Fruit fly (Drosophila melanogaster) whole organism, wandering third instar larva: Measurements from ENCODE around the gene mTerf5.

Source experiments
- Abd-B ChIP-seq: fragments of >200 bp; optimal IDR thresholded peaks from 2 replicates; lab custom pipeline; 2017; ENCODE audit warnings: missing biosample characterization, missing genetic modification characterization
- CG32264 ChIP-seq: fragments of 200-800 bp; sonication (Bioruptor generic); optimal IDR thresholded peaks from 2 replicates; lab custom pipeline; 2016; ENCODE audit warnings: missing biosample characterization, missing genetic modification characterization
- CG9705 ChIP-seq: fragments of 200-800 bp; sonication (Bioruptor generic); optimal IDR thresholded peaks from 2 replicates; lab custom pipeline; 2018; ENCODE audit warnings: missing biosample characterization, mild to moderate bottlenecking, missing genetic modification characterization
- CrebA ChIP-seq: fragments of 200-800 bp; sonication (Bioruptor generic); optimal IDR thresholded peaks from 2 replicates; lab custom pipeline; 2016; ENCODE audit warnings: missing biosample characterization, mild to moderate bottlenecking, missing genetic modification characterization, borderline replicate concordance
- Dfd ChIP-seq: fragments of >200 bp; optimal IDR thresholded peaks from 2 replicates; lab custom pipeline; 2017; ENCODE audit warnings: missing biosample characterization, missing genetic modification characterization
- Dif ChIP-seq: fragments of 200-275, 200-300 bp; sonication (Bioruptor generic); optimal IDR thresholded peaks from 2 replicates; lab custom pipeline; 2018; ENCODE audit warnings: missing biosample characterization, missing genetic modification characterization; ENCODE audit not compliant: partially characterized antibody
- GATAd ChIP-seq: sonication (Bioruptor generic); optimal IDR thresholded peaks from 2 replicates; lab custom pipeline; 2016; ENCODE audit warnings: missing biosample characterization, missing genetic modification characterization
- HLH106 ChIP-seq: fragments of 200-800 bp; optimal IDR thresholded peaks from 3 replicates; lab custom pipeline; 2019; ENCODE audit warnings: missing biosample characterization, mild to moderate bottlenecking, missing genetic modification characterization, moderate library complexity
- Hnf4 ChIP-seq: fragments of 200-800 bp; sonication (Bioruptor generic); optimal IDR thresholded peaks from 2 replicates; lab custom pipeline; 2016; ENCODE audit warnings: missing biosample characterization, mild to moderate bottlenecking, missing genetic modification characterization
- Hr78 ChIP-seq: fragments of >200 bp; optimal IDR thresholded peaks from 2 replicates; lab custom pipeline; 2017; ENCODE audit warnings: missing biosample characterization, missing genetic modification characterization
- Hr83 ChIP-seq: fragments of 200-300 bp; sonication (Bioruptor generic); optimal IDR thresholded peaks from 2 replicates; lab custom pipeline; 2016; ENCODE audit warnings: missing biosample characterization, mild to moderate bottlenecking, missing genetic modification characterization, moderate library complexity; ENCODE audit not compliant: poor library complexity, severe bottlenecking
- Jra ChIP-seq: sonication (Bioruptor generic); optimal IDR thresholded peaks from 2 replicates; lab custom pipeline; 2016; ENCODE audit warnings: missing biosample characterization, missing genetic modification characterization
- Mio ChIP-seq: sonication (Bioruptor generic); optimal IDR thresholded peaks from 2 replicates; lab custom pipeline; 2016; ENCODE audit warnings: missing biosample characterization, missing genetic modification characterization
- Myc ChIP-seq: fragments of >200 bp; optimal IDR thresholded peaks from 2 replicates; lab custom pipeline; 2017
- N ChIP-seq: fragments of >200 bp; optimal IDR thresholded peaks from 2 replicates; lab custom pipeline; 2018; ENCODE audit warnings: missing biosample characterization, missing external identifiers, missing genetic modification characterization
- OdsH ChIP-seq: fragments of 200-800 bp; sonication (Bioruptor generic); optimal IDR thresholded peaks from 2 replicates; lab custom pipeline; 2016; ENCODE audit warnings: missing biosample characterization, mild to moderate bottlenecking, missing genetic modification characterization
- Rel ChIP-seq, 2 experiments: fragments of 200-800 bp; sonication (Bioruptor generic) in 1 of 2; optimal IDR thresholded peaks; 2 replicates in 1 of 2; 3 replicates in 1 of 2; lab custom pipeline; 2016 to 2019; ENCODE audit warnings: mild to moderate bottlenecking in 2 of 2, missing biosample characterization in 2 of 2, missing genetic modification characterization in 2 of 2, moderate library complexity in 1 of 2
- Sp1 ChIP-seq: fragments of 200-800 bp; sonication (Bioruptor generic); optimal IDR thresholded peaks from 3 replicates; lab custom pipeline; 2019; ENCODE audit warnings: missing biosample characterization, mild to moderate bottlenecking, missing genetic modification characterization, moderate library complexity
- Vsx2 ChIP-seq: fragments of 200-300, 225-300 bp; sonication (Bioruptor generic); optimal IDR thresholded peaks from 2 replicates; lab custom pipeline; 2018; ENCODE audit warnings: missing biosample characterization, missing genetic modification characterization; ENCODE audit not compliant: partially characterized antibody
- br ChIP-seq: fragments of 200-800 bp; sonication (Bioruptor generic); optimal IDR thresholded peaks from 2 replicates; lab custom pipeline; 2016; ENCODE audit warnings: missing biosample characterization, missing genetic modification characterization
- brk ChIP-seq: fragments of 200-800 bp; sonication (Bioruptor generic); optimal IDR thresholded peaks from 2 replicates; lab custom pipeline; 2016; ENCODE audit warnings: missing biosample characterization, mild to moderate bottlenecking, missing genetic modification characterization
- dl ChIP-seq, 2 experiments: fragments of 175-275, 200-275 bp in 1 of 2; fragments of 200-275 bp in 1 of 2; sonication (Bioruptor generic); optimal IDR thresholded peaks; lab custom pipeline; 2018; ENCODE audit warnings: mild to moderate bottlenecking in 2 of 2, missing biosample characterization in 2 of 2, missing genetic modification characterization in 2 of 2, moderate library complexity in 2 of 2; ENCODE audit not compliant: partially characterized antibody in 2 of 2, insufficient read depth in 1 of 2
- dmrt93B ChIP-seq: fragments of 200-800 bp; sonication (Bioruptor generic); optimal IDR thresholded peaks from 2 replicates; lab custom pipeline; 2018; ENCODE audit warnings: missing biosample characterization, mild to moderate bottlenecking, missing genetic modification characterization
- dsf ChIP-seq: sonication (Bioruptor generic); optimal IDR thresholded peaks from 2 replicates; lab custom pipeline; 2016; ENCODE audit warnings: missing biosample characterization, missing genetic modification characterization, borderline replicate concordance
- ey ChIP-seq: fragments of 200-800 bp; sonication (Bioruptor generic); optimal IDR thresholded peaks from 2 replicates; lab custom pipeline; 2016; ENCODE audit warnings: missing biosample characterization, missing genetic modification characterization
- foxo ChIP-seq, 2 experiments: fragments of 200-800 bp; sonication (Bioruptor generic); optimal IDR thresholded peaks; 2 replicates in 1 of 2; 3 replicates in 1 of 2; lab custom pipeline; 2016 to 2017; ENCODE audit warnings: missing biosample characterization in 2 of 2, missing genetic modification characterization in 2 of 2
- fru ChIP-seq: fragments of 200-800 bp; sonication (Bioruptor generic); optimal IDR thresholded peaks from 3 replicates; lab custom pipeline; 2016; ENCODE audit warnings: missing biosample characterization, mild to moderate bottlenecking, missing genetic modification characterization
- h ChIP-seq: fragments of 200-800 bp; sonication (Bioruptor generic); optimal IDR thresholded peaks from 3 replicates; lab custom pipeline; 2016; ENCODE audit warnings: missing biosample characterization, mild to moderate bottlenecking, missing genetic modification characterization
- jim ChIP-seq: fragments of 175-275, 200-325 bp; sonication (Bioruptor generic); optimal IDR thresholded peaks from 2 replicates; lab custom pipeline; 2016; ENCODE audit warnings: missing biosample characterization, mild to moderate bottlenecking, missing genetic modification characterization
- lola ChIP-seq: fragments of >200 bp; optimal IDR thresholded peaks from 2 replicates; lab custom pipeline; 2017; ENCODE audit warnings: missing biosample characterization, missing genetic modification characterization
- pan ChIP-seq: fragments of >200 bp; optimal IDR thresholded peaks from 2 replicates; lab custom pipeline; 2017
- psq ChIP-seq: fragments of 200-800 bp; sonication (Bioruptor generic); optimal IDR thresholded peaks from 3 replicates; lab custom pipeline; 2017; ENCODE audit warnings: missing biosample characterization, mild to moderate bottlenecking, missing genetic modification characterization, moderate library complexity
- rgr ChIP-seq: fragments of 200-800 bp; sonication (Bioruptor generic); optimal IDR thresholded peaks from 3 replicates; lab custom pipeline; 2016; ENCODE audit warnings: missing biosample characterization, mild to moderate bottlenecking, missing genetic modification characterization
- sage ChIP-seq: fragments of 200-800 bp; sonication (Bioruptor generic); optimal IDR thresholded peaks from 2 replicates; lab custom pipeline; 2016; ENCODE audit warnings: missing biosample characterization, mild to moderate bottlenecking, missing genetic modification characterization
- sv ChIP-seq: fragments of 200-800 bp; sonication (Bioruptor generic); optimal IDR thresholded peaks from 3 replicates; lab custom pipeline; 2016; ENCODE audit warnings: missing biosample characterization, missing genetic modification characterization
- tai ChIP-seq: sonication (Bioruptor generic); optimal IDR thresholded peaks from 2 replicates; lab custom pipeline; 2016; ENCODE audit warnings: missing biosample characterization, missing genetic modification characterization
- usp ChIP-seq: fragments of >200 bp; optimal IDR thresholded peaks from 2 replicates; lab custom pipeline; 2017; ENCODE audit warnings: missing biosample characterization, missing genetic modification characterization
- woc ChIP-seq: sonication (Bioruptor generic); optimal IDR thresholded peaks from 2 replicates; lab custom pipeline; 2016; ENCODE audit warnings: missing biosample characterization, mild to moderate bottlenecking, missing genetic modification characterization

mTerf5 gene

DNA sequence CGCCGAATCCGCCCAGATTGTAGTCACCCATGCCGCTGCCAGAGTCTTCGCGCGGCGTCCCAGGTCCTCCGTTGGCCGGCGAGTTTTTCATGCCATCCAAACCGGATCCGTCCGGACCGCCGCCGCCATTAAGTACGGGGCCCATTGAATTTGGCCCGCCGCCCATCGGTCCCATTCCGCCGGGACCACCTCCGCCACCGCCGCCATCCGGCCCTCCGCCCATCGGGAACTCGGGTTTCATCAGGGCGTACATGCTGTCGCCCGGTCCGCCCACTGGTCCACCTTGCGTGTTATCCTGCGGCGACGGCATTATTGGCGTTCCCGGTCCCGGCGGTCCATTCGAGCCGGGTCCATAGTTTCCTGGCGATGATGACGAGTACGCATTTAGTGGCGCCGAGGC, 28.2 kb downstream of the mTerf5 start:
- no peak for TF ChIP-seq CG32264 (GFP tag; lab: Kevin White, UChicago)
- peak; percentile 97 for TF ChIP-seq Dfd (GFP tag; lab: Kevin White, UChicago)

DNA sequence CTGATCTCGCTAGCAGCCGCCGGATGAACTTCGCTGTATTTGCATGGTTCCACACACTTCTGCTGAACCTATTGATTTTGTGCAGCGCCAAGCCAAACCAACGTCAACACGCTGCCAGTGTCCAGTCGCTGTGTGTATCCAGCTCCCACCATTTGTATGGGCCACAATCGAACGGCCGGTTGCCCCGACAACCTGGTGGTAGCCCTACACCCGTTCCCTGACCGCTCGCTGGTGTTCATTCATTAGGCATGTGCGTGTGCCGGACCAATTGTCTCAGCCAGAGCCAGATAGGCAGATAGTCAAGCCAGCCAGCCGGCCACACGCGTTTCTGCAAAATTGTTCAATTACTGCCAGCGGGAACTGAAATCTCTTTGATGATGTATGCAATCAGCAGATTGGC, 31.6 kb downstream of the mTerf5 start, which contains the start of gene CG14313:
CG14313 (minus strand) TSS at position 101 of the 400 bp plus-strand sequence.
- TF ChIP-seq dl (GFP tag; optimal IDR thresholded peaks at IDR 0.05; lab: Kevin White, UChicago; ENCODE audit: insufficient read depth in 1 of 2, partially characterized antibody in 2 of 2) (no peak), fru (GFP tag; lab: Kevin White, UChicago) (no peak), Dfd (GFP tag; lab: Kevin White, UChicago) (no peak), Abd-B (no peak), sv (GFP tag; lab: Kevin White, UChicago) (no peak), Rel (GFP tag; optimal IDR thresholded peaks at IDR 0.05; lab: Kevin White, UChicago) (no peak), Rel (tag; optimal IDR thresholded peaks at IDR 0.05; lab: Kevin White, UChicago) (no peak), Myc (lab: Kevin White, UChicago) (no peak), usp (GFP tag; lab: Kevin White, UChicago) (no peak), ey (GFP tag; lab: Kevin White, UChicago) (no peak), Jra (GFP tag; lab: Kevin White, UChicago) (no peak), OdsH (GFP tag; lab: Kevin White, UChicago) (no peak), HLH106 (tag; lab: Kevin White, UChicago) (no peak)

DNA sequence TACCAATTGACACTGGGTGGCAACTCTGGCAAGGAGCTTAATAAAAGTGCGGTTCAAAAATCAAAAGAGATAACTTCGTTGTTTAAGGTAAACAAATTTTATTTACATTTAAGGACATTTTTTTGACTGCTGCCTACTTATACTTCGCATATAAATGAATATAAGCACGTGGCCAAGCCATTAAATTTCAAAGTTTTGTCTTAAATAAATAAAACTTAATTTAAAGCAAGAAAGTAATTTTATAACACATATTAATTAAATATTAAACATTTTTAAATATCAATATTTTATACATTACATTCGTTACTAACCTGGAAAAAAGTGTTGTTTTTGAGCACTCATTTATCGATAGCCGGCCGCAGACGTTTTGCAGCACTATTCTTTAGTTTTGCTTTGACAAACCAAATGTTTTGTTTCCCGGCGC, 34.8 kb downstream of the mTerf5 start, which contains the start of the genes CG12321 and MED17:
CG12321 (minus strand) TSS at position 6 of the 424 bp plus-strand sequence.
MED17 (plus strand) TSS at position 371 of the 424 bp plus-strand sequence.
- TF ChIP-seq sage (GFP tag; lab: Kevin White, UChicago) (no peak), Mio (GFP tag; lab: Kevin White, UChicago) (peak; percentile 28), Hr83 (peak; percentile 47), ey (GFP tag; lab: Kevin White, UChicago) (peak; percentile 73), OdsH (GFP tag; lab: Kevin White, UChicago) (peak; percentile 82), Sp1 (GFP tag; lab: Kevin White, UChicago) (peak; percentile 84), foxo (GFP tag; optimal IDR thresholded peaks at IDR 0.05; lab: Kevin White, UChicago) (peak in 1 of 2 experiments; percentile 88), brk (GFP tag; lab: Kevin White, UChicago) (no peak), Hnf4 (GFP tag; lab: Kevin White, UChicago) (no peak), tai (no peak), CrebA (no peak), Hr78 (GFP tag; lab: Kevin White, UChicago) (no peak), Myc (lab: Kevin White, UChicago) (peak; percentile 73), sv (GFP tag; lab: Kevin White, UChicago) (peak; percentile 91), fru (GFP tag; lab: Kevin White, UChicago) (peak; percentile 79), Vsx2 (no peak), pan (lab: Kevin White, UChicago) (no peak), N (GFP tag; lab: Kevin White, UChicago) (no peak), br (GFP tag; lab: Kevin White, UChicago) (peak; percentile 67), CG9705 (GFP tag; lab: Kevin White, UChicago) (peak; percentile 76), Rel (GFP tag; optimal IDR thresholded peaks at IDR 0.05; lab: Kevin White, UChicago) (no peak), Rel (tag; optimal IDR thresholded peaks at IDR 0.05; lab: Kevin White, UChicago) (peak; percentile 18), dl (GFP tag; optimal IDR thresholded peaks at IDR 0.05; lab: Kevin White, UChicago; ENCODE audit: insufficient read depth in 1 of 2, partially characterized antibody in 2 of 2) (no peak), woc (peak; percentile 70), Dfd (GFP tag; lab: Kevin White, UChicago) (no peak), HLH106 (tag; lab: Kevin White, UChicago) (peak; percentile 87), CG32264 (GFP tag; lab: Kevin White, UChicago) (peak; percentile 0), jim (GFP tag; lab: Kevin White, UChicago) (no peak), lola (GFP tag; lab: Kevin White, UChicago) (no peak), usp (GFP tag; lab: Kevin White, UChicago) (no peak), GATAd (GFP tag; lab: Kevin White, UChicago) (peak; percentile 34), psq (peak; percentile 90), dmrt93B (GFP tag; lab: Kevin White, UChicago) (peak; percentile 88), dsf (GFP tag; lab: Kevin White, UChicago) (peak; percentile 65), Abd-B (no peak), rgr (GFP tag; lab: Kevin White, UChicago) (peak; percentile 94), Jra (GFP tag; lab: Kevin White, UChicago) (no peak), Dif (no peak), h (GFP tag; lab: Kevin White, UChicago) (peak; percentile 61)
- TF ChIP-seq, all 38 proteins: peak for 21
